Fruit fly (Drosophila melanogaster) whole organism, embryonic: ENCODE measurements around the gene Slimp.

ENCODE experiments used
- CG11695 ChIP-seq: fragments of 200-800 bp; sonication (Bioruptor generic); IDR thresholded peaks from 3 replicates; pipeline ENCODE4 v1.3.6; 2022; ENCODE audit warnings: missing biosample characterization, missing genetic modification characterization
- CG11723 ChIP-seq: fragments of 200-800 bp; sonication (Bioruptor generic); optimal IDR thresholded peaks from 2 replicates; lab custom pipeline; 2017; ENCODE audit warnings: missing biosample characterization, mild to moderate bottlenecking, missing genetic modification characterization
- CG13123 ChIP-seq: fragments of 200-800 bp; sonication (Bioruptor generic); optimal IDR thresholded peaks from 2 replicates; lab custom pipeline; 2016; ENCODE audit warnings: missing biosample characterization, missing genetic modification characterization
- CG13775 ChIP-seq: fragments of 200-800 bp; sonication (Bioruptor generic); optimal IDR thresholded peaks from 3 replicates; lab custom pipeline; 2017; ENCODE audit warnings: missing biosample characterization, mild to moderate bottlenecking, missing genetic modification characterization
- CG14710 ChIP-seq: fragments of 200-800 bp; sonication (Bioruptor generic); optimal IDR thresholded peaks from 3 replicates; lab custom pipeline; 2019; ENCODE audit warnings: missing biosample characterization, mild to moderate bottlenecking, missing genetic modification characterization, moderate library complexity
- CG15269 ChIP-seq: fragments of 200-800 bp; sonication (Bioruptor generic); optimal IDR thresholded peaks from 2 replicates; lab custom pipeline; 2018; ENCODE audit warnings: missing biosample characterization, mild to moderate bottlenecking, missing genetic modification characterization, moderate library complexity
- CG15696 ChIP-seq: fragments of 200-800 bp; sonication (Bioruptor generic); optimal IDR thresholded peaks from 2 replicates; lab custom pipeline; 2019; ENCODE audit warnings: missing biosample characterization, mild to moderate bottlenecking, missing genetic modification characterization, moderate library complexity
- CG16863 ChIP-seq: fragments of 200-800 bp; sonication (Bioruptor generic); optimal IDR thresholded peaks from 3 replicates; lab custom pipeline; 2016; ENCODE audit warnings: missing biosample characterization, missing genetic modification characterization
- CG17385 ChIP-seq: fragments of 200-800 bp; sonication (Bioruptor generic); optimal IDR thresholded peaks from 3 replicates; lab custom pipeline; 2018; ENCODE audit warnings: missing biosample characterization, mild to moderate bottlenecking, missing genetic modification characterization
- CG17912 ChIP-seq: fragments of 200-800 bp; sonication (Bioruptor generic); optimal IDR thresholded peaks from 2 replicates; lab custom pipeline; 2018; ENCODE audit warnings: missing biosample characterization, mild to moderate bottlenecking, missing genetic modification characterization
- CG18262 ChIP-seq: fragments of 200-800 bp; optimal IDR thresholded peaks from 3 replicates; lab custom pipeline; 2019; ENCODE audit warnings: missing biosample characterization, mild to moderate bottlenecking, missing genetic modification characterization, moderate library complexity
- CG18764 ChIP-seq: fragments of 200-800 bp; sonication (Bioruptor generic); optimal IDR thresholded peaks from 3 replicates; lab custom pipeline; 2016; ENCODE audit warnings: missing biosample characterization, missing genetic modification characterization
- CG2120 ChIP-seq: fragments of 200-800 bp; sonication (Bioruptor generic); optimal IDR thresholded peaks from 3 replicates; lab custom pipeline; 2016; ENCODE audit warnings: missing biosample characterization, missing genetic modification characterization
- CG2875 ChIP-seq: fragments of 200-800 bp; sonication (Bioruptor generic); optimal IDR thresholded peaks from 2 replicates; lab custom pipeline; 2017; ENCODE audit warnings: missing biosample characterization, mild to moderate bottlenecking, missing genetic modification characterization, missing genetic modification reagents
- CG3281 ChIP-seq: fragments of 200-800 bp; sonication (Bioruptor generic); optimal IDR thresholded peaks from 3 replicates; lab custom pipeline; 2017; ENCODE audit warnings: missing biosample characterization, mild to moderate bottlenecking, missing genetic modification characterization
- CG5180 ChIP-seq: fragments of 200-800 bp; sonication (Bioruptor generic); optimal IDR thresholded peaks from 3 replicates; lab custom pipeline; 2017; ENCODE audit warnings: missing biosample characterization, missing genetic modification characterization, mild to moderate bottlenecking, moderate library complexity, missing genetic modification reagents
- CG5953 ChIP-seq: fragments of 200-800 bp; sonication (Bioruptor generic); IDR thresholded peaks from 2 replicates; pipeline ENCODE4 v1.3.6; 2022; ENCODE audit warnings: missing biosample characterization, missing genetic modification characterization
- CG6175 ChIP-seq: fragments of 200-800 bp; sonication (Bioruptor generic); IDR thresholded peaks from 3 replicates; pipeline ENCODE4 v1.3.6; 2022; ENCODE audit warnings: missing biosample characterization, missing genetic modification characterization
- CG6272 ChIP-seq: fragments of 200-800 bp; sonication (Bioruptor generic); IDR thresholded peaks from 2 replicates; pipeline ENCODE4 v1.3.6; 2022; ENCODE audit warnings: missing biosample characterization, missing genetic modification characterization
- CG7271 ChIP-seq: fragments of 200-800 bp; sonication (Bioruptor generic); optimal IDR thresholded peaks from 2 replicates; lab custom pipeline; 2018; ENCODE audit warnings: missing biosample characterization, mild to moderate bottlenecking, missing genetic modification characterization, moderate library complexity
- CG7786 ChIP-seq: fragments of 200-800 bp; sonication (Bioruptor generic); optimal IDR thresholded peaks from 2 replicates; lab custom pipeline; 2016; ENCODE audit warnings: missing biosample characterization, missing genetic modification characterization
- CG8944 ChIP-seq: fragments of 200-800 bp; sonication (Bioruptor generic); optimal IDR thresholded peaks from 3 replicates; lab custom pipeline; 2016; ENCODE audit warnings: missing biosample characterization, missing genetic modification characterization
- CkIIα-i1 ChIP-seq: fragments of 200-800 bp; sonication (Bioruptor generic); IDR thresholded peaks from 2 replicates; pipeline ENCODE4 v1.3.6; 2022; ENCODE audit warnings: missing biosample characterization, missing genetic modification characterization
- Gsc ChIP-seq: fragments of 200-800 bp; sonication (Bioruptor generic); IDR thresholded peaks from 2 replicates; pipeline ENCODE4 v1.3.6; 2022; ENCODE audit warnings: missing biosample characterization, missing genetic modification characterization
- HmgD ChIP-seq: fragments of 200-800 bp; sonication (Bioruptor generic); optimal IDR thresholded peaks from 3 replicates; lab custom pipeline; 2016; ENCODE audit warnings: missing biosample characterization, missing genetic modification characterization
- Hmx ChIP-seq: fragments of 200-800 bp; sonication (Bioruptor generic); optimal IDR thresholded peaks from 2 replicates; lab custom pipeline; 2016; ENCODE audit warnings: missing biosample characterization, missing genetic modification characterization
- Hr51 ChIP-seq, 2 experiments: fragments of 200-800 bp; sonication (Bioruptor generic); optimal IDR thresholded peaks; 2 replicates in 1 of 2; 3 replicates in 1 of 2; lab custom pipeline; 2016 to 2018; ENCODE audit warnings: missing biosample characterization in 2 of 2, missing genetic modification characterization in 2 of 2, mild to moderate bottlenecking in 1 of 2, moderate library complexity in 1 of 2
- Meics ChIP-seq: fragments of 200-800 bp; sonication (Bioruptor generic); optimal IDR thresholded peaks from 2 replicates; lab custom pipeline; 2017; ENCODE audit warnings: missing biosample characterization, mild to moderate bottlenecking, missing genetic modification characterization
- Neu2 ChIP-seq: fragments of 200-800 bp; sonication (Bioruptor generic); optimal IDR thresholded peaks from 3 replicates; lab custom pipeline; 2016; ENCODE audit warnings: missing biosample characterization, missing genetic modification characterization, borderline replicate concordance
- Oaz ChIP-seq: fragments of 200-800 bp; sonication (Bioruptor generic); IDR thresholded peaks from 2 replicates; pipeline ENCODE4 v1.3.6; 2022; ENCODE audit warnings: missing biosample characterization, missing genetic modification characterization
- Optix ChIP-seq: fragments of 200-800 bp; sonication (Bioruptor generic); IDR thresholded peaks from 3 replicates; pipeline ENCODE4 v1.3.6; 2022; ENCODE audit warnings: missing biosample characterization, missing genetic modification characterization
- Side ChIP-seq: fragments of 200-800 bp; sonication (Bioruptor generic); optimal IDR thresholded peaks from 2 replicates; lab custom pipeline; 2016; ENCODE audit warnings: missing biosample characterization, missing genetic modification characterization
- Stat92E ChIP-seq, 3 experiments: fragments of >200 bp in 2 of 3; fragments of 200-800 bp in 1 of 3; sonication (Bioruptor generic) in 1 of 3; optimal IDR thresholded peaks; 2 replicates each; lab custom pipeline; 2017 to 2019; ENCODE audit warnings: missing biosample characterization in 3 of 3, missing genetic modification characterization in 3 of 3, mild to moderate bottlenecking in 1 of 3, moderate library complexity in 1 of 3
- ap ChIP-seq: fragments of 200-800 bp; sonication (Bioruptor generic); IDR thresholded peaks from 2 replicates; pipeline ENCODE4 v1.3.6; 2022; ENCODE audit warnings: missing biosample characterization, missing genetic modification characterization
- bsh ChIP-seq, 2 experiments: fragments of 200-800 bp; sonication (Bioruptor generic); optimal IDR thresholded peaks; 2 replicates each; lab custom pipeline; 2017 to 2018; ENCODE audit warnings: mild to moderate bottlenecking in 2 of 2, missing biosample characterization in 2 of 2, missing genetic modification characterization in 2 of 2, moderate library complexity in 1 of 2
- cas ChIP-seq: fragments of 200-800 bp; sonication (Bioruptor generic); IDR thresholded peaks from 2 replicates; pipeline ENCODE4 v1.3.6; 2022; ENCODE audit warnings: missing biosample characterization, missing genetic modification characterization
- chinmo ChIP-seq: fragments of 200-800 bp; sonication (Bioruptor generic); IDR thresholded peaks from 4 replicates; pipeline ENCODE4 v1.3.6; 2022; ENCODE audit warnings: missing biosample characterization, missing genetic modification characterization; ENCODE audit not compliant: partially characterized antibody
- dan ChIP-seq: fragments of 200-800 bp; sonication (Bioruptor generic); IDR thresholded peaks from 2 replicates; pipeline ENCODE4 v1.3.6; 2022; ENCODE audit warnings: missing biosample characterization, missing genetic modification characterization
- dmrt11E ChIP-seq: fragments of 200-800 bp; sonication (Bioruptor generic); optimal IDR thresholded peaks from 3 replicates; lab custom pipeline; 2018; ENCODE audit warnings: missing biosample characterization, mild to moderate bottlenecking, missing genetic modification characterization, moderate library complexity
- h ChIP-seq: fragments of >200 bp; optimal IDR thresholded peaks from 2 replicates; lab custom pipeline; 2017
- hb ChIP-seq: fragments of 200-800 bp; sonication (Bioruptor generic); IDR thresholded peaks from 3 replicates; pipeline ENCODE4 v1.3.6; 2022; ENCODE audit warnings: missing biosample characterization, missing genetic modification characterization; ENCODE audit not compliant: partially characterized antibody
- insv ChIP-seq, 2 experiments: fragments of 200-800 bp; sonication (Bioruptor generic); optimal IDR thresholded peaks; 3 replicates each; lab custom pipeline; 2016 to 2018; ENCODE audit warnings: missing biosample characterization in 2 of 2, missing genetic modification characterization in 2 of 2
- sim ChIP-seq: fragments of 200-800 bp; sonication (Bioruptor generic); IDR thresholded peaks from 2 replicates; pipeline ENCODE4 v1.3.6; 2022; ENCODE audit warnings: missing biosample characterization, missing genetic modification characterization
- slbo ChIP-seq: fragments of 200-800 bp; sonication (Bioruptor generic); IDR thresholded peaks from 2 replicates; pipeline ENCODE4 v1.3.6; 2022; ENCODE audit warnings: missing biosample characterization, missing genetic modification characterization
- slou ChIP-seq: fragments of 200-800 bp; sonication (Bioruptor generic); optimal IDR thresholded peaks from 3 replicates; lab custom pipeline; 2016; ENCODE audit warnings: missing biosample characterization, missing genetic modification characterization
- sr ChIP-seq: fragments of 200-800 bp; sonication (Bioruptor generic); IDR thresholded peaks from 3 replicates; pipeline ENCODE4 v1.3.6; 2022; ENCODE audit warnings: missing biosample characterization, missing genetic modification characterization
- stwl ChIP-seq: fragments of 200-800 bp; sonication (Bioruptor generic); optimal IDR thresholded peaks from 3 replicates; lab custom pipeline; 2018; ENCODE audit warnings: missing biosample characterization, mild to moderate bottlenecking, missing genetic modification characterization, moderate library complexity
- sug ChIP-seq: fragments of 200-800 bp; optimal IDR thresholded peaks from 2 replicates; lab custom pipeline; 2019; ENCODE audit warnings: missing biosample characterization, mild to moderate bottlenecking, missing genetic modification characterization, moderate library complexity

Slimp gene

DNA sequence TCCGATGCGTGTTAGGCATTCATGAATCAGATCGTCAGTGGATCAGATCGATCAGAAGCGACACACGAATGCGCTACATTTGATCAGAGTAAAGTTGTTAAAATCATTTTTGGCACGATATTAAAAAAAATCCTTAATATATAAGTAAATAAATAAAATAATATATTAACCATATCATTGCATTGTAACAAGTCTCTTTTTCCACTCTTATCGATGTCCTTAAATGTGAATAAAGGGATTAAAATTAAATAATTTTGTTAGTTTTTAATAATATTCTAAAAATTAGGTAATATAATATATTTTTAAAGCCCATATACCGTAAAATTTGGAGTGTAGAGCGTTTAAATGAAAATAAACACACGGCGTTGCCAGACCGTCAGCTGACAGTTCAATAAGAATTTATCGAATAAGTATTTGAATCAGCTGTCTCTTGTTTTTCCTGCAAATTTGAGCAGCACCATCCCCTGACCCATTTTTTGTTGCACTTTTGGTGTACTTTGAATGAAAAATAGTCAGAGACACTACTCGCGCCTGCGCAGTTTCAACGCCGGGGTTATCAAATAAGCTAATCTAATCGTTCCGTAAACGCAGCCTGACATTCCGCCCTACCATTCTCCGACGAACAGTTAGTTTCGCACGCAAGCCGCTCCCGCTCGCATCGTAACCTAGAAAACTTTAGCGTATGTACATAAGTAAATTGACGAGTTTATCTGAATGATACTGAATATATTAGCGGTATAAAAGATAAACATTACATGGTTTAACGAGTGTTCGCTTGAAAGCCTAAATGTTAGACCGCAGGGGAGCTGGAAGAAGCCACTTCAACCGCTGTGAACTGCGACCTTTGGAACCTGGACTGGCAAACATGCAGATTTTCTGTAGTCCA is 3.4 kb upstream of the Slimp start, which contains the start of the genes p38a and CG6178 (continued):
- TF ChIP-seq sr (GFP tag; lab: Robert Waterston, UW) (peak; percentile 68; the same call in 2 of the 3 replicates), h (lab: Kevin White, UChicago) (no peak), CG3281 (GFP tag; lab: Kevin White, UChicago) (peak; percentile 99), CG11695 (GFP tag; lab: Robert Waterston, UW) (peak; percentile 98), Optix (GFP tag; lab: Robert Waterston, UW) (peak; percentile 90), CG17385 (GFP tag; lab: Kevin White, UChicago) (peak; percentile 94), Gsc (GFP tag; lab: Robert Waterston, UW) (no peak; the same call in 1 of the 2 replicates), bsh (GFP tag; optimal IDR thresholded peaks at IDR 0.05; lab: Kevin White, UChicago) (peak; percentile 94 to 97), CG16863 (GFP tag; lab: Kevin White, UChicago) (peak; percentile 28), slbo (GFP tag; lab: Robert Waterston, UW) (peak; percentile 98), slou (GFP tag; lab: Kevin White, UChicago) (peak; percentile 82), stwl (tag; lab: Kevin White, UChicago) (peak; percentile 76), CG2120 (GFP tag; lab: Kevin White, UChicago) (peak; percentile 90), dmrt11E (tag; lab: Kevin White, UChicago) (peak; percentile 95), CG5180 (GFP tag; lab: Kevin White, UChicago) (peak; percentile 84), Stat92E (GFP tag; optimal IDR thresholded peaks at IDR 0.05; lab: Kevin White, UChicago) (peak in 1 of 3 experiments; percentile 76), dan (GFP tag; lab: Robert Waterston, UW) (0 out of 2 replicates have a peak, but pooled peaks have one; percentile 29), sug (tag; lab: Kevin White, UChicago) (peak; percentile 95), CkIIα-i1 (GFP tag; lab: Robert Waterston, UW) (peak; percentile 87; the same call in 1 of the 2 replicates), Oaz (GFP tag; lab: Robert Waterston, UW) (peak; percentile 90), CG17912 (GFP tag; lab: Kevin White, UChicago) (peak; percentile 91), sim (peak; percentile 89), CG18262 (tag; lab: Kevin White, UChicago) (peak; percentile 99), Hr51 (GFP tag; optimal IDR thresholded peaks at IDR 0.05; lab: Kevin White, UChicago) (peak; percentile 52 to 99), CG11723 (GFP tag; lab: Kevin White, UChicago) (peak; percentile 91), CG7271 (tag; lab: Kevin White, UChicago) (peak; percentile 52), CG15696 (tag; lab: Kevin White, UChicago) (peak; percentile 92), cas (GFP tag; lab: Robert Waterston, UW) (peak; percentile 94), CG7786 (peak; percentile 67), Neu2 (no peak), insv (GFP tag; optimal IDR thresholded peaks at IDR 0.05; lab: Kevin White, UChicago) (peak in 1 of 2 experiments; percentile 72), CG2875 (GFP tag; lab: Kevin White, UChicago) (peak; percentile 89), Meics (GFP tag; lab: Kevin White, UChicago) (peak; percentile 98), chinmo (GFP tag; lab: Robert Waterston, UW) (peak; percentile 89; the same call in 3 of the 4 replicates), CG13775 (GFP tag; lab: Kevin White, UChicago) (peak; percentile 98), CG14710 (peak; percentile 97), CG6272 (GFP tag; lab: Robert Waterston, UW) (peak; percentile 94), hb (GFP tag; lab: Robert Waterston, UW) (no peak), CG13123 (GFP tag; lab: Kevin White, UChicago) (peak; percentile 80), CG5953 (GFP tag; lab: Robert Waterston, UW) (peak; percentile 94), CG6175 (GFP tag; lab: Robert Waterston, UW) (peak; percentile 91), CG15269 (tag; lab: Kevin White, UChicago) (peak; percentile 99), ap (peak; percentile 95), CG18764 (GFP tag; lab: Kevin White, UChicago) (peak; percentile 86), Hmx (GFP tag; lab: Kevin White, UChicago) (no peak), CG8944 (GFP tag; lab: Kevin White, UChicago) (peak; percentile 36), Side (GFP tag; lab: Kevin White, UChicago) (no peak), HmgD (GFP tag; lab: Kevin White, UChicago) (no peak)
